Comparison of ENCODE assay signal across 2 worm cellular contexts in genomic region chrII:3054622-3055021, ce11.
TF ChIP-seq lines count a peak whose summit lies in the region.

No protein-coding gene starts in this region.

TF ChIP-seq in whole organism, L1 larva, 84 proteins besides CTCF, POLR2A, EP300 and RAD21 (continued from another document):
- TF ChIP-seq lin-14 (GFP tag; optimal IDR thresholded peaks at IDR 0.05; lab: Kevin White, UChicago) (peak; percentile 67), swsn-7 (tag; optimal IDR thresholded peaks at IDR 0.05; lab: Kevin White, UChicago) (peak; percentile 39), dsc-1 (tag; optimal IDR thresholded peaks at IDR 0.05; lab: Kevin White, UChicago) (peak; percentile 12), snu-23 (GFP tag; optimal IDR thresholded peaks at IDR 0.05; lab: Kevin White, UChicago) (peak; percentile 55), rnt-1 (tag; optimal IDR thresholded peaks at IDR 0.05; lab: Kevin White, UChicago) (peak; percentile 35), ztf-11 (tag; optimal IDR thresholded peaks at IDR 0.05; lab: Kevin White, UChicago) (peak in 1 of 2 experiments; percentile 6), nhr-47 (tag; optimal IDR thresholded peaks at IDR 0.05; lab: Kevin White, UChicago) (peak; percentile 47), C04F5.9 (tag; optimal IDR thresholded peaks at IDR 0.05; lab: Kevin White, UChicago) (peak; percentile 11), pqm-1 (tag; optimal IDR thresholded peaks at IDR 0.05; lab: Kevin White, UChicago) (no peak), egl-13 (tag; optimal IDR thresholded peaks at IDR 0.05; lab: Kevin White, UChicago) (no peak), nhr-11 (tag; optimal IDR thresholded peaks at IDR 0.05; lab: Kevin White, UChicago) (no peak), lir-3 (tag; optimal IDR thresholded peaks at IDR 0.05; lab: Kevin White, UChicago; ENCODE audit: poor library complexity) (no peak), efl-1 (optimal IDR thresholded peaks at IDR 0.05; lab: Kevin White, UChicago) (peak; percentile 15 to 17), efl-1 (GFP tag; optimal IDR thresholded peaks at IDR 0.05 in 1 of 2; lab: Kevin White, UChicago) (peak in 1 of 2 experiments; percentile 82), egl-27 (tag; optimal IDR thresholded peaks at IDR 0.05; lab: Kevin White, UChicago) (no peak), unc-86 (tag; optimal IDR thresholded peaks at IDR 0.05; lab: Kevin White, UChicago) (no peak)

TF ChIP-seq in whole organism, L4 larva, 104 proteins besides CTCF, POLR2A, EP300 and RAD21 (continued from another document):
- TF ChIP-seq zag-1 (tag; optimal IDR thresholded peaks at IDR 0.05; lab: Kevin White, UChicago) (no peak), arid-1 (GFP tag; conservative IDR thresholded peaks at IDR 0.05; lab: Robert Waterston, UW) (no peak), jun-1 (tag; optimal IDR thresholded peaks at IDR 0.05; lab: Kevin White, UChicago) (no peak), lim-7 (GFP tag; IDR thresholded peaks at IDR 0.05; lab: Robert Waterston, UW) (no peak), ceh-32 (tag; optimal IDR thresholded peaks at IDR 0.05; lab: Kevin White, UChicago; ENCODE audit: poor library complexity) (no peak), lin-38 (GFP tag; IDR thresholded peaks at IDR 0.05; lab: Robert Waterston, UW) (no peak), hlh-11 (tag; optimal IDR thresholded peaks at IDR 0.05; lab: Kevin White, UChicago) (peak; percentile 33), zfp-2 (tag; optimal IDR thresholded peaks at IDR 0.05; lab: Kevin White, UChicago) (no peak), unc-62 (GFP tag; optimal IDR thresholded peaks at IDR 0.05 in 1 of 2; lab: Kevin White, UChicago) (no peak), unc-62 (tag; optimal IDR thresholded peaks at IDR 0.05; lab: Kevin White, UChicago) (no peak), ceh-28 (tag; optimal IDR thresholded peaks at IDR 0.05; lab: Kevin White, UChicago) (no peak), hmg-1.1 (GFP tag; IDR thresholded peaks at IDR 0.05; lab: Robert Waterston, UW) (peak; percentile 68; the same call in 1 of the 2 replicates), mxl-3 (GFP tag; optimal IDR thresholded peaks at IDR 0.05; lab: Kevin White, UChicago) (peak; percentile 17), D1046.2 (GFP tag; IDR thresholded peaks at IDR 0.05; lab: Robert Waterston, UW) (no peak), lin-13 (GFP tag; optimal IDR thresholded peaks at IDR 0.05; lab: Kevin White, UChicago) (no peak), mdl-1 (tag; optimal IDR thresholded peaks at IDR 0.05; lab: Kevin White, UChicago) (no peak), pha-4 (GFP tag; IDR thresholded peaks at IDR 0.05; lab: Robert Waterston, UW) (0 out of 2 replicates have a peak, but pooled peaks have one; percentile 5), pha-4 (tag; optimal IDR thresholded peaks at IDR 0.05; lab: Kevin White, UChicago) (no peak), attf-4 (tag; optimal IDR thresholded peaks at IDR 0.05; lab: Kevin White, UChicago) (no peak), Y5F2A.4 (GFP tag; optimal IDR thresholded peaks at IDR 0.05; lab: Kevin White, UChicago) (no peak), fos-1 (tag; optimal IDR thresholded peaks at IDR 0.05; lab: Kevin White, UChicago) (no peak), snpc-4 (tag; optimal IDR thresholded peaks at IDR 0.05; lab: Kevin White, UChicago) (no peak), nhr-42 (GFP tag; IDR thresholded peaks at IDR 0.05; lab: Robert Waterston, UW) (no peak), daf-12 (tag; optimal IDR thresholded peaks at IDR 0.05; lab: Kevin White, UChicago) (no peak), rbr-2 (tag; optimal IDR thresholded peaks at IDR 0.05; lab: Kevin White, UChicago) (peak; percentile 21), sdz-12 (GFP tag; optimal IDR thresholded peaks at IDR 0.05; lab: Kevin White, UChicago) (no peak)
